Worm (Caenorhabditis elegans) whole organism, L1 larva: ENCODE data around the gene T22B2.2.

ENCODE experiments used
- F16B12.6 ChIP-seq: fragments of 150-350 bp; optimal IDR thresholded peaks from 2 replicates; lab custom pipeline; 2014; ENCODE audit warnings: missing biosample characterization, missing genetic modification characterization
- Y116A8C.19 ChIP-seq: sonication (generic microtip); optimal IDR thresholded peaks from 2 replicates; lab custom pipeline; 2016; ENCODE audit warnings: missing compliant biosample characterization, missing genetic modification characterization, borderline replicate concordance
- alr-1 ChIP-seq: fragments of 200-800 bp; sonication (Bioruptor generic); optimal IDR thresholded peaks from 2 replicates; lab custom pipeline; 2018; ENCODE audit warnings: borderline replicate concordance, mild to moderate bottlenecking, missing genetic modification characterization, missing compliant biosample characterization
- ceh-82 ChIP-seq, 3 experiments: fragments of 150-350 bp in 1 of 3; sonication (generic microtip) in 2 of 3; optimal IDR thresholded peaks; 2 replicates each; lab custom pipeline; 2014 to 2017; ENCODE audit warnings: missing biosample characterization in 3 of 3, missing genetic modification characterization in 3 of 3
- grh-1 ChIP-seq: fragments of 200-800 bp; sonication (Bioruptor generic); IDR thresholded peaks from 2 replicates; pipeline ENCODE4 v1.3.6; 2022; ENCODE audit warnings: missing genetic modification reagents, missing genetic modification characterization, missing compliant biosample characterization
- mdl-1 ChIP-seq, 2 experiments: fragments of 150-350 bp; optimal IDR thresholded peaks; 2 replicates each; lab custom pipeline; 2014 to 2017; ENCODE audit warnings: missing biosample characterization in 2 of 2, missing genetic modification characterization in 2 of 2, inconsistent platforms in 1 of 2
- nhr-12 ChIP-seq: sonication (generic microtip); optimal IDR thresholded peaks from 2 replicates; lab custom pipeline; 2017; ENCODE audit warnings: missing biosample characterization, missing genetic modification characterization
- skn-1 ChIP-seq: fragments of 150-350 bp; optimal IDR thresholded peaks from 2 replicates; lab custom pipeline; 2014; ENCODE audit warnings: missing biosample characterization, missing genetic modification characterization
- unc-62 ChIP-seq: fragments of 150-350 bp; optimal IDR thresholded peaks from 2 replicates; lab custom pipeline; 2014; ENCODE audit warnings: missing biosample characterization, missing genetic modification reagents, missing genetic modification characterization

DNA sequence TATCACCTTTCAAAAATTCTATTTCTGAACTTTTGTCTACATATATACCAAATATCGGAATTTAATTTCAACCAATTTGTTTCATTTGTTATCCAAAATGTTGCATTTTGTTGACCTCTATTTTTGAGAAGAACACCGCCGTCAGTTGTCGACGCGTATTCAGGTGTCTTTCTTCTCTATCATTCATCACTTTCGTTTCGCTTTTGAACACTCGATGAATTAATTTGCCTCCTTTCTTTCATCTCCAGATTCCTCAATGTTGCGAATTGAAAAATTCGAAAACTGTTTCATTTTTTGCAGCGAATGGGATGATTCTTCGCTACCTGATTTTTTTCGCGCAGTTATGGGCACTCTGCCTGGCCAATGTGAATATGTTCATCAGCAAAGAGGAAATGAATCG, 38.1 kb downstream of the T22B2.2 start, which contains the start of gene lin-18:
- no peak for TF ChIP-seq alr-1 (tag; lab: Kevin White, UChicago)
- no peak for TF ChIP-seq F16B12.6 (tag; lab: Kevin White, UChicago)
- no peak for TF ChIP-seq unc-62 (GFP tag; lab: Kevin White, UChicago)
- TF ChIP-seq Y116A8C.19 (tag; lab: Kevin White, UChicago), result no peak
- TF ChIP-seq grh-1 (GFP tag; lab: Robert Waterston, UW), result no peak
- TF ChIP-seq mdl-1 (tag; optimal IDR thresholded peaks at IDR 0.05; lab: Kevin White, UChicago), result no peak
- TF ChIP-seq ceh-82 (tag; optimal IDR thresholded peaks at IDR 0.05; lab: Kevin White, UChicago), result no peak
- TF ChIP-seq nhr-12 (tag; lab: Kevin White, UChicago), result no peak
- TF ChIP-seq skn-1 (tag; lab: Kevin White, UChicago), result no peak
